Fruit fly (Drosophila melanogaster): Measurements from ENCODE around the gene CG5001.

DNA sequence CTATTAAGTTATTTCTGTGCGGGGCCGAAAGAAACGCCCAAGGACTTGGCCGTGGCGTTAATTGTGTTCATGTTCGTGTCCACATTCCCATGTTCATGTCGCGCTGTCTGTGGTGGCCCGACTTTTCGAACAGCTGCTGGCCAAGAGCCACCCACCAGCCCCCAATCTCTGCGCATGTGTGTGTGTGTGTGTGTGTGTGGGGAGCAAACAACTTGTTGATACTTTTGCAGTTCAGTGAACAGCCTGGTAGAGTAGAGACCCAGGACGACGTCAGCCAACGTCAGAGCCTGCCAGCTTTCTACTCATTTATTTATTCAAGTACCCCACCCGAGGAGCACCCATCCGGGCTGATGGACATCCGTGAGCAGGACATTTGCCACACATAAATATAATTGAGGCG lies 48.6 kb upstream of the CG5001 start:
- TF ChIP-seq usp (GFP tag; optimal IDR thresholded peaks at IDR 0.05) (no peak), Hr78 (GFP tag; optimal IDR thresholded peaks at IDR 0.05) (no peak), Myc (optimal IDR thresholded peaks at IDR 0.05) (no peak), Abd-B (GFP tag; optimal IDR thresholded peaks at IDR 0.05) (no peak), fru (GFP tag; optimal IDR thresholded peaks at IDR 0.05) (no peak)
